Fruit fly (Drosophila melanogaster) whole organism, embryonic: ENCODE data around the gene CG32983.

Source experiments
- Atf3 ChIP-seq: fragments of 200-800 bp; sonication (Bioruptor generic); optimal IDR thresholded peaks from 3 replicates; lab custom pipeline; 2016; ENCODE audit warnings: missing biosample characterization, missing genetic modification characterization
- CG10209 ChIP-seq: fragments of 200-800 bp; sonication (Bioruptor generic); optimal IDR thresholded peaks from 3 replicates; lab custom pipeline; 2017; ENCODE audit warnings: missing biosample characterization, mild to moderate bottlenecking, missing genetic modification characterization, missing genetic modification reagents
- CG10543 ChIP-seq: fragments of 200-800 bp; sonication (Bioruptor generic); optimal IDR thresholded peaks from 3 replicates; lab custom pipeline; 2017; ENCODE audit warnings: missing biosample characterization, mild to moderate bottlenecking, missing genetic modification characterization, moderate library complexity
- CG11085 ChIP-seq: fragments of 200-800 bp; sonication (Bioruptor generic); IDR thresholded peaks from 2 replicates; pipeline ENCODE4 v1.3.6; 2022; ENCODE audit warnings: missing biosample characterization, missing genetic modification characterization
- CG12219 ChIP-seq: fragments of 200-800 bp; sonication (Bioruptor generic); optimal IDR thresholded peaks from 3 replicates; lab custom pipeline; 2018; ENCODE audit warnings: missing biosample characterization, mild to moderate bottlenecking, missing genetic modification characterization
- CG12299 ChIP-seq: fragments of 200-800 bp; sonication (Bioruptor generic); optimal IDR thresholded peaks from 2 replicates; lab custom pipeline; 2018; ENCODE audit warnings: missing biosample characterization, mild to moderate bottlenecking, missing genetic modification characterization
- CG1233 ChIP-seq: fragments of 200-800 bp; sonication (Bioruptor generic); optimal IDR thresholded peaks from 4 replicates; lab custom pipeline; 2018; ENCODE audit warnings: missing biosample characterization, mild to moderate bottlenecking, missing genetic modification characterization
- CG13123 ChIP-seq: fragments of 200-800 bp; sonication (Bioruptor generic); optimal IDR thresholded peaks from 2 replicates; lab custom pipeline; 2016; ENCODE audit warnings: missing biosample characterization, missing genetic modification characterization
- CG14710 ChIP-seq: fragments of 200-800 bp; sonication (Bioruptor generic); optimal IDR thresholded peaks from 3 replicates; lab custom pipeline; 2019; ENCODE audit warnings: missing biosample characterization, mild to moderate bottlenecking, missing genetic modification characterization, moderate library complexity
- CG1529 ChIP-seq: fragments of 200-800 bp; sonication (Bioruptor generic); optimal IDR thresholded peaks from 3 replicates; lab custom pipeline; 2018; ENCODE audit warnings: missing biosample characterization, missing genetic modification characterization
- CG16813 ChIP-seq: fragments of 200-800 bp; sonication (Bioruptor generic); IDR thresholded peaks from 3 replicates; pipeline ENCODE4 v1.3.6; 2022; ENCODE audit warnings: missing biosample characterization, missing genetic modification characterization; ENCODE audit not compliant: partially characterized antibody
- CG17568 ChIP-seq: fragments of 200-800 bp; sonication (Bioruptor generic); optimal IDR thresholded peaks from 2 replicates; lab custom pipeline; 2018; ENCODE audit warnings: missing biosample characterization, mild to moderate bottlenecking, missing genetic modification characterization, moderate library complexity
- CG17829 ChIP-seq: fragments of 200-800 bp; optimal IDR thresholded peaks from 2 replicates; lab custom pipeline; 2019; ENCODE audit warnings: missing biosample characterization, mild to moderate bottlenecking, missing genetic modification characterization, moderate library complexity
- CG18476 ChIP-seq: fragments of 200-800 bp; sonication (Bioruptor generic); optimal IDR thresholded peaks from 2 replicates; lab custom pipeline; 2016; ENCODE audit warnings: missing biosample characterization, mild to moderate bottlenecking, missing genetic modification characterization
- CG2199 ChIP-seq: fragments of 200-800 bp; sonication (Bioruptor generic); IDR thresholded peaks from 3 replicates; pipeline ENCODE4 v1.3.6; 2022; ENCODE audit warnings: missing biosample characterization, missing genetic modification characterization
- CG2678 ChIP-seq: fragments of 200-800 bp; sonication (Bioruptor generic); optimal IDR thresholded peaks from 3 replicates; lab custom pipeline; 2019; ENCODE audit warnings: missing biosample characterization, mild to moderate bottlenecking, missing genetic modification characterization, moderate library complexity
- CG31365 ChIP-seq: fragments of 200-800 bp; sonication (Bioruptor generic); optimal IDR thresholded peaks from 2 replicates; lab custom pipeline; 2018; ENCODE audit warnings: missing biosample characterization, mild to moderate bottlenecking, missing genetic modification characterization
- CG33557 ChIP-seq: fragments of 200-800 bp; sonication (Bioruptor generic); optimal IDR thresholded peaks from 2 replicates; lab custom pipeline; 2019; ENCODE audit warnings: missing biosample characterization, mild to moderate bottlenecking, missing genetic modification characterization, moderate library complexity
- CG6272 ChIP-seq: fragments of 200-800 bp; sonication (Bioruptor generic); IDR thresholded peaks from 2 replicates; pipeline ENCODE4 v1.3.6; 2022; ENCODE audit warnings: missing biosample characterization, missing genetic modification characterization
- CG6791 ChIP-seq: fragments of 200-800 bp; sonication (Bioruptor generic); IDR thresholded peaks from 3 replicates; pipeline ENCODE4 v1.3.6; 2022; ENCODE audit warnings: missing biosample characterization, missing genetic modification characterization; ENCODE audit not compliant: partially characterized antibody
- CG8290 ChIP-seq, 3 experiments: fragments of 200-800 bp; sonication (Bioruptor generic); optimal IDR thresholded peaks; 2 replicates each; lab custom pipeline; 2016 to 2019; ENCODE audit warnings: missing biosample characterization in 3 of 3, missing genetic modification characterization in 3 of 3, mild to moderate bottlenecking in 2 of 3, moderate library complexity in 1 of 3
- CG8924 ChIP-seq: fragments of 200-800 bp; optimal IDR thresholded peaks from 3 replicates; lab custom pipeline; 2019; ENCODE audit warnings: missing biosample characterization, mild to moderate bottlenecking, missing genetic modification characterization, moderate library complexity
- Chrac-16 ChIP-seq: fragments of 200-800 bp; sonication (Bioruptor generic); optimal IDR thresholded peaks from 3 replicates; lab custom pipeline; 2016; ENCODE audit warnings: missing biosample characterization, missing genetic modification characterization
- Dip2 ChIP-seq: fragments of 200-800 bp; sonication (Bioruptor generic); IDR thresholded peaks from 2 replicates; pipeline ENCODE4 v1.3.6; 2022; ENCODE audit warnings: missing biosample characterization, missing genetic modification characterization
- Dll ChIP-seq: fragments of 200-800 bp; sonication (Bioruptor generic); IDR thresholded peaks from 4 replicates; pipeline ENCODE4 v1.3.6; 2022; ENCODE audit warnings: missing biosample characterization, missing genetic modification characterization; ENCODE audit not compliant: partially characterized antibody
- E2f1 ChIP-seq: fragments of 200-800 bp; sonication (Bioruptor generic); IDR thresholded peaks from 2 replicates; pipeline ENCODE4 v1.3.6; 2022; ENCODE audit warnings: missing biosample characterization, missing genetic modification characterization
- Fer2 ChIP-seq: fragments of 200-800 bp; sonication (Bioruptor generic); optimal IDR thresholded peaks from 2 replicates; lab custom pipeline; 2018; ENCODE audit warnings: missing biosample characterization, mild to moderate bottlenecking, missing genetic modification characterization, moderate library complexity
- HHEX ChIP-seq: fragments of 200-800 bp; sonication (Bioruptor generic); optimal IDR thresholded peaks from 3 replicates; lab custom pipeline; 2017; ENCODE audit warnings: missing biosample characterization, mild to moderate bottlenecking, missing genetic modification characterization, missing genetic modification reagents
- MBD-R2 ChIP-seq: fragments of 200-800 bp; sonication (Bioruptor generic); IDR thresholded peaks from 2 replicates; pipeline ENCODE4 v1.3.6; 2022; ENCODE audit warnings: missing biosample characterization, missing genetic modification characterization
- MTF-1 ChIP-seq: fragments of 200-800 bp; sonication (Bioruptor generic); optimal IDR thresholded peaks from 2 replicates; lab custom pipeline; 2018; ENCODE audit warnings: missing biosample characterization, mild to moderate bottlenecking, missing genetic modification characterization, borderline replicate concordance
- Vsx1 ChIP-seq: fragments of 200-800 bp; sonication (Bioruptor generic); optimal IDR thresholded peaks from 2 replicates; lab custom pipeline; 2017; ENCODE audit warnings: missing biosample characterization, mild to moderate bottlenecking, missing genetic modification characterization, missing genetic modification reagents
- ab ChIP-seq: fragments of 200-800 bp; sonication (Bioruptor generic); optimal IDR thresholded peaks from 2 replicates; lab custom pipeline; 2016; ENCODE audit warnings: missing biosample characterization, missing genetic modification characterization
- amos ChIP-seq: fragments of 200-800 bp; sonication (Bioruptor generic); IDR thresholded peaks from 2 replicates; pipeline ENCODE4 v1.3.6; 2022; ENCODE audit warnings: missing biosample characterization, missing genetic modification characterization; ENCODE audit not compliant: partially characterized antibody
- ase ChIP-seq: fragments of 200-800 bp; sonication (Bioruptor generic); IDR thresholded peaks from 3 replicates; pipeline ENCODE4 v1.3.6; 2022; ENCODE audit warnings: missing biosample characterization, missing genetic modification characterization
- cad ChIP-seq: fragments of >200 bp; optimal IDR thresholded peaks from 2 replicates; lab custom pipeline; 2017; ENCODE audit warnings: missing biosample characterization, missing genetic modification characterization
- chif ChIP-seq, 2 experiments: fragments of 200-800 bp; sonication (Bioruptor generic); optimal IDR thresholded peaks; 3 replicates each; lab custom pipeline; 2016; ENCODE audit warnings: missing biosample characterization in 2 of 2, missing genetic modification characterization in 2 of 2
- exex ChIP-seq: fragments of 200-800 bp; sonication (Bioruptor generic); optimal IDR thresholded peaks from 4 replicates; lab custom pipeline; 2018; ENCODE audit warnings: missing biosample characterization, mild to moderate bottlenecking, missing genetic modification characterization, moderate library complexity
- fu2 ChIP-seq: fragments of 200-800 bp; sonication (Bioruptor generic); optimal IDR thresholded peaks from 2 replicates; lab custom pipeline; 2016; ENCODE audit warnings: missing biosample characterization, missing genetic modification characterization
- gce ChIP-seq: fragments of 200-800 bp; sonication (Bioruptor generic); IDR thresholded peaks from 3 replicates; pipeline ENCODE4 v1.3.6; 2022; ENCODE audit warnings: missing biosample characterization, missing genetic modification characterization
- knrl ChIP-seq: fragments of 200-800 bp; sonication (Bioruptor generic); IDR thresholded peaks from 3 replicates; pipeline ENCODE4 v1.3.6; 2022; ENCODE audit warnings: missing biosample characterization, missing genetic modification characterization; ENCODE audit not compliant: partially characterized antibody
- mirr ChIP-seq: fragments of 200-800 bp; sonication (Bioruptor generic); optimal IDR thresholded peaks from 3 replicates; lab custom pipeline; 2018; ENCODE audit warnings: missing biosample characterization, mild to moderate bottlenecking, missing genetic modification characterization
- org-1 ChIP-seq: fragments of 200-800 bp; sonication (Bioruptor generic); optimal IDR thresholded peaks from 2 replicates; lab custom pipeline; 2017; ENCODE audit warnings: missing biosample characterization, missing genetic modification characterization
- otp ChIP-seq: fragments of 200-800 bp; sonication (Bioruptor generic); IDR thresholded peaks from 3 replicates; pipeline ENCODE4, ENCODE4 v1.3.6; 2022; ENCODE audit warnings: missing biosample characterization, missing genetic modification characterization
- prd ChIP-seq, 3 experiments: fragments of >200 bp in 2 of 3; fragments of 200-800 bp in 1 of 3; sonication (Bioruptor generic) in 1 of 3; optimal IDR thresholded peaks in 2 of 3; IDR thresholded peaks in 1 of 3; 2 replicates in 2 of 3; 3 replicates in 1 of 3; pipeline versions ENCODE4 v1.3.6 to Lab custom; 2017 to 2022; ENCODE audit warnings: missing biosample characterization in 1 of 3, missing genetic modification characterization in 1 of 3
- repo ChIP-seq: fragments of 200-800 bp; sonication (Bioruptor generic); optimal IDR thresholded peaks from 2 replicates; lab custom pipeline; 2016; ENCODE audit warnings: missing biosample characterization, missing genetic modification characterization
- stc ChIP-seq: fragments of 200-800 bp; sonication (Bioruptor generic); IDR thresholded peaks from 2 replicates; pipeline ENCODE4 v1.3.6; 2022; ENCODE audit warnings: missing biosample characterization, missing genetic modification characterization
- unpg ChIP-seq: fragments of 200-800 bp; sonication (Bioruptor generic); optimal IDR thresholded peaks from 3 replicates; lab custom pipeline; 2018; ENCODE audit warnings: missing biosample characterization, mild to moderate bottlenecking, missing genetic modification characterization, moderate library complexity
- wdn ChIP-seq: fragments of 200-800 bp; sonication (Bioruptor generic); IDR thresholded peaks from 2 replicates; pipeline ENCODE4 v1.3.6; 2022; ENCODE audit warnings: missing biosample characterization, missing genetic modification characterization

The CG32983 gene

DNA sequence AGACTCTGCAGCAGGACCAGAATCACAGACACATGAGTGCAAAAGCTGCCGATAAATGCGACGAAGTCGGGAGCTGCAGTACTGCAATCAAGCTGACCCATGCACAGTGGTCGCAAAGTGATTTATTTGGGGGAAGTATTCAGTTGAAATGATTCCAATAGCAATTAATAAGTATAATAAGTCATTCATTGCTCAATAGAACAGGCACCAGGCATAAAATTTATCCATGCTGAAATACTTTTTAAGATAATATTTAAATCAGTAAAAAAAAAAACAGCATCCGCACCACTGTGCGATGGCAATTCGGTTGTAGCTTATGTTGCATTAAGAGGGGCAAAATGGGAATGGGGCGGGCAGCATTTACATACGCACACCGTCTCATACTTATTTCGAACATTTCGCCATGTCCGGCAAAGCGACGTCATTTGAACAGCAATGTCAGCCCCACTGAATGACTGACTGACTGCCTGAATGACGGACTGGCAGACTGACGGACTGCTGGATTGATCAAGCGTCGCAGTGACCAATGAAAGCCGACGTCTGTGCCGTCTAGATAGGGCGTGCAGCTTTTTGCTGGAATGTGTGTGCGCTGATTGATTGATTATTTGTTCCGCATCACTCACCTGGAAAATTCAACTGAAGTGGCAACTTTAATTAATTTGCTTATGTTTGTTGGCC is 30.7 kb upstream of the CG32983 start (continued):
- TF ChIP-seq cad (GFP tag; lab: Kevin White, UChicago) (no peak), org-1 (GFP tag; lab: Kevin White, UChicago) (peak; percentile 23), repo (GFP tag; lab: Kevin White, UChicago) (peak; percentile 30), CG10209 (GFP tag; lab: Kevin White, UChicago) (peak; percentile 46), Vsx1 (no peak), CG1529 (GFP tag; lab: Kevin White, UChicago) (peak; percentile 59), mirr (GFP tag; lab: Kevin White, UChicago) (no peak), CG8924 (tag; lab: Kevin White, UChicago) (peak; percentile 54), Chrac-16 (peak; percentile 25), MBD-R2 (GFP tag; lab: Robert Waterston, UW) (no peak), knrl (no peak), E2f1 (GFP tag; lab: Robert Waterston, UW) (peak; percentile 36), CG13123 (GFP tag; lab: Kevin White, UChicago) (no peak), chif (GFP tag; optimal IDR thresholded peaks at IDR 0.05; lab: Kevin White, UChicago) (peak; percentile 40 to 64), CG6791 (GFP tag; lab: Robert Waterston, UW) (no peak), HHEX (GFP tag; lab: Kevin White, UChicago) (no peak), CG10543 (GFP tag; lab: Kevin White, UChicago) (no peak), Atf3 (GFP tag; lab: Kevin White, UChicago) (no peak), CG12219 (GFP tag; lab: Kevin White, UChicago) (no peak), unpg (peak; percentile 71), CG33557 (GFP tag; lab: Kevin White, UChicago) (no peak), wdn (GFP tag; lab: Robert Waterston, UW) (peak; percentile 30; the same call in 1 of the 2 replicates), Fer2 (tag; lab: Kevin White, UChicago) (no peak), prd (optimal IDR thresholded peaks at IDR 0.05; lab: Kevin White, UChicago) (no peak), prd (GFP tag; IDR thresholded peaks at IDR 0.05; lab: Robert Waterston, UW) (peak; percentile 73), exex (tag; lab: Kevin White, UChicago) (no peak), CG2678 (tag; lab: Kevin White, UChicago) (peak; percentile 32), MTF-1 (no peak), amos (GFP tag; lab: Robert Waterston, UW) (no peak), CG17829 (tag; lab: Kevin White, UChicago) (peak; percentile 20), CG1233 (GFP tag; lab: Kevin White, UChicago) (no peak), CG16813 (GFP tag; lab: Robert Waterston, UW) (no peak), gce (GFP tag; lab: Robert Waterston, UW) (no peak), ase (no peak), ab (GFP tag; lab: Kevin White, UChicago) (no peak), CG12299 (tag; lab: Kevin White, UChicago) (no peak), CG18476 (GFP tag; lab: Kevin White, UChicago) (peak; percentile 77), CG8290 (GFP tag; optimal IDR thresholded peaks at IDR 0.05; lab: Kevin White, UChicago) (no peak), CG8290 (tag; optimal IDR thresholded peaks at IDR 0.05; lab: Kevin White, UChicago) (no peak), CG2199 (GFP tag; lab: Robert Waterston, UW) (no peak), CG31365 (tag; lab: Kevin White, UChicago) (no peak), otp (GFP tag; lab: Robert Waterston, UW) (peak; percentile 93), stc (GFP tag; lab: Robert Waterston, UW) (peak; percentile 34; the same call in 1 of the 2 replicates), fu2 (GFP tag; lab: Kevin White, UChicago) (no peak), CG17568 (no peak), Dll (GFP tag; lab: Robert Waterston, UW) (no peak), CG6272 (no peak), CG11085 (GFP tag; lab: Robert Waterston, UW) (no peak), Dip2 (no peak), CG14710 (tag; lab: Kevin White, UChicago) (no peak)
